Worm (Caenorhabditis elegans) whole organism, late embryonic: ENCODE data around the gene ZC239.21.

Experiments
- C08G9.2 ChIP-seq: sonication (generic microtip); optimal IDR thresholded peaks from 2 replicates; lab custom pipeline; 2016; ENCODE audit warnings: mild to moderate bottlenecking, missing genetic modification characterization, moderate library complexity, missing compliant biosample characterization
- C38D4.7 ChIP-seq: fragments of 200-800 bp; sonication (Bioruptor generic); optimal IDR thresholded peaks from 2 replicates; lab custom pipeline; 2018; ENCODE audit warnings: mild to moderate bottlenecking, missing genetic modification characterization, moderate library complexity, missing compliant biosample characterization
- K02D7.2 ChIP-seq: sonication (generic microtip); optimal IDR thresholded peaks from 2 replicates; lab custom pipeline; 2017; ENCODE audit warnings: mild to moderate bottlenecking, missing genetic modification characterization, missing compliant biosample characterization
- K09A11.1 ChIP-seq: sonication (generic microtip); optimal IDR thresholded peaks from 2 replicates; lab custom pipeline; 2017; ENCODE audit warnings: antibody characterized with exemption, mild to moderate bottlenecking, missing genetic modification characterization, missing compliant biosample characterization; ENCODE audit not compliant: insufficient read depth
- T23F11.4 ChIP-seq: fragments of 200-800 bp; sonication (Bioruptor generic); optimal IDR thresholded peaks from 2 replicates; lab custom pipeline; 2018; ENCODE audit warnings: mild to moderate bottlenecking, missing genetic modification characterization, missing compliant biosample characterization
- ahr-1 ChIP-seq: sonication (generic microtip); optimal IDR thresholded peaks from 2 replicates; lab custom pipeline; 2016; ENCODE audit warnings: missing genetic modification characterization, missing compliant biosample characterization
- ceh-18 ChIP-seq: sonication (generic microtip); optimal IDR thresholded peaks from 2 replicates; lab custom pipeline; 2016; ENCODE audit warnings: missing genetic modification characterization, missing compliant biosample characterization
- ceh-22 ChIP-seq: sonication (generic microtip); optimal IDR thresholded peaks from 2 replicates; lab custom pipeline; 2017; ENCODE audit warnings: missing biosample characterization, missing genetic modification characterization
- ceh-31 ChIP-seq: sonication (generic microtip); optimal IDR thresholded peaks from 2 replicates; lab custom pipeline; 2016; ENCODE audit warnings: missing genetic modification characterization, missing compliant biosample characterization
- ceh-45 ChIP-seq: fragments of 200-800 bp; sonication (Bioruptor generic); IDR thresholded peaks from 2 replicates; pipeline ENCODE4 v1.3.6; 2022; ENCODE audit warnings: missing genetic modification reagents, missing genetic modification characterization, missing compliant biosample characterization
- ceh-48 ChIP-seq: sonication (generic microtip); optimal IDR thresholded peaks from 2 replicates; lab custom pipeline; 2016; ENCODE audit warnings: missing genetic modification characterization, inconsistent platforms, missing compliant biosample characterization
- ceh-9 ChIP-seq: sonication (generic microtip); optimal IDR thresholded peaks from 2 replicates; lab custom pipeline; 2016; ENCODE audit warnings: mild to moderate bottlenecking, missing genetic modification characterization, inconsistent platforms, missing compliant biosample characterization
- che-1 ChIP-seq: sonication (generic microtip); optimal IDR thresholded peaks from 2 replicates; lab custom pipeline; 2016; ENCODE audit warnings: mild to moderate bottlenecking, missing genetic modification characterization, missing compliant biosample characterization
- dmd-4 ChIP-seq: sonication (generic microtip); optimal IDR thresholded peaks from 2 replicates; lab custom pipeline; 2016; ENCODE audit warnings: borderline replicate concordance, missing genetic modification characterization, missing compliant biosample characterization
- dve-1 ChIP-seq: sonication (generic microtip); optimal IDR thresholded peaks from 2 replicates; lab custom pipeline; 2017; ENCODE audit warnings: antibody characterized with exemption, mild to moderate bottlenecking, missing genetic modification characterization, missing compliant biosample characterization
- elt-4 ChIP-seq: sonication (generic microtip); optimal IDR thresholded peaks from 2 replicates; lab custom pipeline; 2016; ENCODE audit warnings: missing genetic modification characterization, missing compliant biosample characterization
- ets-4 ChIP-seq: sonication (generic microtip); optimal IDR thresholded peaks from 2 replicates; lab custom pipeline; 2016; ENCODE audit warnings: missing genetic modification characterization, missing compliant biosample characterization
- fax-1 ChIP-seq: sonication (generic microtip); optimal IDR thresholded peaks from 2 replicates; lab custom pipeline; 2016; ENCODE audit warnings: missing genotype, missing genetic modification characterization, missing compliant biosample characterization
- fkh-6 ChIP-seq: sonication (generic microtip); optimal IDR thresholded peaks from 2 replicates; lab custom pipeline; 2016; ENCODE audit warnings: missing genetic modification characterization, missing compliant biosample characterization
- gmeb-2 ChIP-seq: sonication (generic microtip); optimal IDR thresholded peaks from 2 replicates; lab custom pipeline; 2016; ENCODE audit warnings: missing genetic modification characterization, inconsistent platforms, missing compliant biosample characterization
- hlh-30 ChIP-seq: sonication (generic microtip); optimal IDR thresholded peaks from 2 replicates; lab custom pipeline; 2017; ENCODE audit warnings: antibody characterized with exemption, missing genetic modification characterization, missing compliant biosample characterization; ENCODE audit not compliant: insufficient read depth
- hlh-6 ChIP-seq: sonication (generic microtip); optimal IDR thresholded peaks from 2 replicates; lab custom pipeline; 2016; ENCODE audit warnings: missing genotype, missing genetic modification characterization, missing compliant biosample characterization
- lin-11 ChIP-seq: fragments of 200-800 bp; sonication (Bioruptor generic); optimal IDR thresholded peaks from 2 replicates; lab custom pipeline; 2018; ENCODE audit warnings: mild to moderate bottlenecking, missing genetic modification characterization, missing compliant biosample characterization
- madf-2 ChIP-seq: sonication (generic microtip); optimal IDR thresholded peaks from 2 replicates; lab custom pipeline; 2017; ENCODE audit warnings: missing genetic modification characterization, missing compliant biosample characterization
- nfya-1 ChIP-seq: sonication (generic microtip); optimal IDR thresholded peaks from 2 replicates; lab custom pipeline; 2017; ENCODE audit warnings: missing genetic modification characterization, mild to moderate bottlenecking, missing compliant biosample characterization, antibody characterized with exemption, moderate library complexity
- nhr-11 ChIP-seq: fragments of 150-350 bp; optimal IDR thresholded peaks from 2 replicates; lab custom pipeline; 2014; ENCODE audit warnings: missing biosample characterization, missing genetic modification characterization
- odd-2 ChIP-seq: sonication (generic microtip); optimal IDR thresholded peaks from 2 replicates; lab custom pipeline; 2017; ENCODE audit warnings: antibody characterized with exemption, mild to moderate bottlenecking, missing genetic modification characterization, missing compliant biosample characterization
- pag-3 ChIP-seq: sonication (generic microtip); optimal IDR thresholded peaks from 2 replicates; lab custom pipeline; 2016; ENCODE audit warnings: missing compliant biosample characterization, missing genetic modification characterization, borderline replicate concordance
- pat-9 ChIP-seq: fragments of 200-800 bp; sonication (Bioruptor generic); optimal IDR thresholded peaks from 2 replicates; lab custom pipeline; 2018; ENCODE audit warnings: mild to moderate bottlenecking, missing genetic modification characterization, moderate library complexity, missing compliant biosample characterization
- pha-4 ChIP-seq: fragments of 150-350 bp; optimal IDR thresholded peaks from 2 replicates; lab custom pipeline; 2018; ENCODE audit warnings: missing biosample characterization, missing genetic modification reagents, missing genetic modification characterization
- pqm-1 ChIP-seq: sonication (generic microtip); optimal IDR thresholded peaks from 2 replicates; lab custom pipeline; 2016; ENCODE audit warnings: missing genetic modification characterization, missing compliant biosample characterization
- pros-1 ChIP-seq: fragments of 150-350 bp; optimal IDR thresholded peaks from 2 replicates; lab custom pipeline; 2014; ENCODE audit warnings: missing biosample characterization, missing genetic modification reagents, missing genetic modification characterization
- rnt-1 ChIP-seq: sonication (generic microtip); optimal IDR thresholded peaks from 2 replicates; lab custom pipeline; 2016; ENCODE audit warnings: missing genetic modification characterization, missing compliant biosample characterization
- sox-2 ChIP-seq: fragments of 200-800 bp; sonication (Bioruptor generic); IDR thresholded peaks from 2 replicates; pipeline ENCODE4 v1.3.6; 2022; ENCODE audit warnings: missing genetic modification reagents, missing genetic modification characterization, missing compliant biosample characterization
- sox-4 ChIP-seq: sonication (generic microtip); optimal IDR thresholded peaks from 2 replicates; lab custom pipeline; 2017; ENCODE audit warnings: mild to moderate bottlenecking, missing genetic modification characterization, inconsistent platforms, missing compliant biosample characterization
- tbx-2 ChIP-seq: sonication (generic microtip); optimal IDR thresholded peaks from 2 replicates; lab custom pipeline; 2016; ENCODE audit warnings: missing genetic modification characterization, missing compliant biosample characterization
- tbx-7 ChIP-seq: sonication (generic microtip); optimal IDR thresholded peaks from 2 replicates; lab custom pipeline; 2016; ENCODE audit warnings: missing genotype, missing genetic modification characterization, missing compliant biosample characterization
- ttx-3 ChIP-seq: sonication (generic microtip); optimal IDR thresholded peaks from 2 replicates; lab custom pipeline; 2016; ENCODE audit warnings: missing genetic modification reagents, missing genetic modification characterization, missing compliant biosample characterization
- unc-55 ChIP-seq: sonication (generic microtip); optimal IDR thresholded peaks from 2 replicates; lab custom pipeline; 2017; ENCODE audit warnings: missing biosample characterization, missing genetic modification reagents, missing genetic modification characterization
- ztf-16 ChIP-seq: sonication (generic microtip); optimal IDR thresholded peaks from 2 replicates; lab custom pipeline; 2017; ENCODE audit warnings: missing genetic modification characterization, missing compliant biosample characterization

ZC239.21 gene

ce11 chrII:3208679-3209078, 1.9 kb downstream of the ZC239.21 start, which contains the start of gene sdz-35:
Gene sdz-35 (minus strand): TSS chrII:3208779.
- TF ChIP-seq gmeb-2 (tag; lab: Kevin White, UChicago) (no peak), odd-2 (tag; lab: Kevin White, UChicago) (no peak), elt-4 (tag; lab: Kevin White, UChicago) (no peak), nfya-1 (tag; lab: Kevin White, UChicago) (no peak), hlh-30 (no peak), ceh-9 (tag; lab: Kevin White, UChicago) (no peak)

- TF ChIP-seq ttx-3 (tag; lab: Kevin White, UChicago) (no peak), fkh-6 (tag; lab: Kevin White, UChicago) (no peak), pat-9 (no peak), nhr-11 (no peak), rnt-1 (tag; lab: Kevin White, UChicago) (no peak), madf-2 (tag; lab: Kevin White, UChicago) (no peak), pros-1 (tag; lab: Kevin White, UChicago) (no peak), sox-2 (no peak), ahr-1 (no peak), dve-1 (tag; lab: Kevin White, UChicago) (no peak), odd-2 (tag; lab: Kevin White, UChicago) (no peak), nfya-1 (tag; lab: Kevin White, UChicago) (no peak), che-1 (tag; lab: Kevin White, UChicago) (no peak), ets-4 (tag; lab: Kevin White, UChicago) (no peak), ceh-45 (GFP tag; lab: Robert Waterston, UW) (no peak)
- TF ChIP-seq, all 69 proteins: peak for 0
Observed at ce11 chrII:3209251-3209650, 2.5 kb downstream of the ZC239.21 start, which contains the start of gene ZC239.6. Gene ZC239.6 (plus strand): TSS chrII:3209631.

- TF ChIP-seq lin-11 (no peak), odd-2 (tag; lab: Kevin White, UChicago) (no peak), pqm-1 (tag; lab: Kevin White, UChicago) (no peak), C08G9.2 (tag; lab: Kevin White, UChicago) (no peak), ceh-48 (tag; lab: Kevin White, UChicago) (no peak), ets-4 (tag; lab: Kevin White, UChicago) (no peak), pag-3 (tag; lab: Kevin White, UChicago) (no peak), ceh-18 (tag; lab: Kevin White, UChicago) (no peak), tbx-7 (tag; lab: Kevin White, UChicago) (no peak), ztf-16 (tag; lab: Kevin White, UChicago) (no peak), ceh-31 (tag; lab: Kevin White, UChicago) (no peak), K02D7.2 (tag; lab: Kevin White, UChicago) (no peak), ceh-45 (GFP tag; lab: Robert Waterston, UW) (no peak)
Observed at ce11 chrII:3210365-3210764, 3.6 kb downstream of the ZC239.21 start, which contains the start of gene ZC239.5. Gene ZC239.5 (plus strand): TSS chrII:3210665.

- no peak for TF ChIP-seq K09A11.1 (tag; lab: Kevin White, UChicago)
- no peak for TF ChIP-seq sox-4 (tag; lab: Kevin White, UChicago)
- no peak for TF ChIP-seq C38D4.7
- TF ChIP-seq T23F11.4 (GFP tag; lab: Kevin White, UChicago) = no peak
- no peak for TF ChIP-seq ahr-1
- TF ChIP-seq gmeb-2 (tag; lab: Kevin White, UChicago) = no peak
- TF ChIP-seq tbx-2 = no peak
- no peak for TF ChIP-seq dmd-4
- no peak for TF ChIP-seq ceh-22 (tag; lab: Kevin White, UChicago)
- TF ChIP-seq pat-9 = no peak
- no peak for TF ChIP-seq sox-2
- no peak for TF ChIP-seq pqm-1 (tag; lab: Kevin White, UChicago)
- TF ChIP-seq unc-55 = no peak
- TF ChIP-seq hlh-30 = no peak
- TF ChIP-seq ttx-3 (tag; lab: Kevin White, UChicago) = no peak
- no peak for TF ChIP-seq fax-1 (tag; lab: Kevin White, UChicago)
- no peak for TF ChIP-seq pha-4
- no peak for TF ChIP-seq hlh-6 (tag; lab: Kevin White, UChicago)
- TF ChIP-seq, all 69 proteins: peak for 0
Observed at ce11 chrII:3213898-3214297, 7.2 kb downstream of the ZC239.21 start, which contains the start of gene ZC239.4. Gene ZC239.4 (plus strand): TSS chrII:3214198.
